Worm (Caenorhabditis elegans) whole organism, late embryonic: ENCODE measurements around the gene gly-12.

Experiments used
- F13H6.1 ChIP-seq: sonication (generic microtip); optimal IDR thresholded peaks from 2 replicates; lab custom pipeline; 2016; ENCODE audit warnings: missing genetic modification characterization, missing compliant biosample characterization
- K09A11.1 ChIP-seq: sonication (generic microtip); optimal IDR thresholded peaks from 2 replicates; lab custom pipeline; 2017; ENCODE audit warnings: antibody characterized with exemption, mild to moderate bottlenecking, missing genetic modification characterization, missing compliant biosample characterization; ENCODE audit not compliant: insufficient read depth
- ceh-22 ChIP-seq: sonication (generic microtip); optimal IDR thresholded peaks from 2 replicates; lab custom pipeline; 2017; ENCODE audit warnings: missing biosample characterization, missing genetic modification characterization
- dmd-4 ChIP-seq: sonication (generic microtip); optimal IDR thresholded peaks from 2 replicates; lab custom pipeline; 2016; ENCODE audit warnings: borderline replicate concordance, missing genetic modification characterization, missing compliant biosample characterization
- ets-4 ChIP-seq: sonication (generic microtip); optimal IDR thresholded peaks from 2 replicates; lab custom pipeline; 2016; ENCODE audit warnings: missing genetic modification characterization, missing compliant biosample characterization
- fax-1 ChIP-seq: sonication (generic microtip); optimal IDR thresholded peaks from 2 replicates; lab custom pipeline; 2016; ENCODE audit warnings: missing genotype, missing genetic modification characterization, missing compliant biosample characterization
- gmeb-2 ChIP-seq: sonication (generic microtip); optimal IDR thresholded peaks from 2 replicates; lab custom pipeline; 2016; ENCODE audit warnings: missing genetic modification characterization, inconsistent platforms, missing compliant biosample characterization
- nhr-11 ChIP-seq: fragments of 150-350 bp; optimal IDR thresholded peaks from 2 replicates; lab custom pipeline; 2014; ENCODE audit warnings: missing biosample characterization, missing genetic modification characterization
- pag-3 ChIP-seq: sonication (generic microtip); optimal IDR thresholded peaks from 2 replicates; lab custom pipeline; 2016; ENCODE audit warnings: missing compliant biosample characterization, missing genetic modification characterization, borderline replicate concordance
- pqm-1 ChIP-seq: sonication (generic microtip); optimal IDR thresholded peaks from 2 replicates; lab custom pipeline; 2016; ENCODE audit warnings: missing genetic modification characterization, missing compliant biosample characterization
- ref-2 ChIP-seq: sonication (generic microtip); optimal IDR thresholded peaks from 2 replicates; lab custom pipeline; 2016; ENCODE audit warnings: missing genetic modification characterization, missing compliant biosample characterization
- unc-42 ChIP-seq: sonication (generic microtip); optimal IDR thresholded peaks from 2 replicates; lab custom pipeline; 2016; ENCODE audit warnings: missing genotype, missing genetic modification characterization, missing compliant biosample characterization

- TF ChIP-seq ref-2 (tag; lab: Kevin White, UChicago), result peak; percentile 47
- no peak for TF ChIP-seq ets-4 (tag; lab: Kevin White, UChicago)
- TF ChIP-seq pag-3, result no peak
- no peak for TF ChIP-seq pqm-1 (tag; lab: Kevin White, UChicago)
- TF ChIP-seq dmd-4 (tag; lab: Kevin White, UChicago), result no peak
- TF ChIP-seq nhr-11 (tag; lab: Kevin White, UChicago), result no peak
- no peak for TF ChIP-seq K09A11.1 (tag; lab: Kevin White, UChicago)
- TF ChIP-seq unc-42 (tag; lab: Kevin White, UChicago), result no peak
- no peak for TF ChIP-seq gmeb-2
- no peak for TF ChIP-seq ceh-22 (tag; lab: Kevin White, UChicago)
- TF ChIP-seq F13H6.1 (tag; lab: Kevin White, UChicago), result no peak
- TF ChIP-seq fax-1 (tag; lab: Kevin White, UChicago), result no peak
Measured at ce11 chrX:7460516-7460915, 25.1 kb upstream of the gly-12 start.
